Worm (Caenorhabditis elegans) whole organism, L3 larva: ENCODE data around the gene Y41C4A.9.

Source experiments
- ZK546.5 ChIP-seq: sonication (generic microtip); optimal IDR thresholded peaks from 2 replicates; lab custom pipeline; 2017; ENCODE audit warnings: missing biosample characterization, missing genetic modification characterization
- ama-1 ChIP-seq: fragments of 150-350 bp; optimal IDR thresholded peaks from 2 replicates; lab custom pipeline; 2018
- ceh-28 ChIP-seq: fragments of 150-350 bp; optimal IDR thresholded peaks from 2 replicates; lab custom pipeline; 2014; ENCODE audit warnings: missing biosample characterization, missing genetic modification reagents, missing genetic modification characterization
- ceh-82 ChIP-seq: fragments of 150-350 bp; optimal IDR thresholded peaks from 2 replicates; lab custom pipeline; 2014; ENCODE audit warnings: missing biosample characterization, missing genetic modification characterization
- elt-2 ChIP-seq: sonication (generic microtip); optimal IDR thresholded peaks from 2 replicates; lab custom pipeline; 2016; ENCODE audit warnings: missing genetic modification reagents, mild to moderate bottlenecking, missing genetic modification characterization, missing compliant biosample characterization
- elt-3 ChIP-seq, 3 experiments: fragments of 150-350 bp in 1 of 3; sonication (generic microtip) in 2 of 3; optimal IDR thresholded peaks; 2 replicates in 2 of 3; 4 replicates in 1 of 3; lab custom pipeline; 2014 to 2017; ENCODE audit warnings: missing biosample characterization in 3 of 3, missing genetic modification characterization in 3 of 3
- eor-1 ChIP-seq, 2 experiments: fragments of 150-350 bp; optimal IDR thresholded peaks; 2 replicates each; lab custom pipeline; 2014 to 2018; ENCODE audit warnings: missing biosample characterization in 2 of 2, missing genetic modification characterization in 2 of 2
- fkh-10 ChIP-seq: sonication (generic microtip); optimal IDR thresholded peaks from 2 replicates; lab custom pipeline; 2017; ENCODE audit warnings: missing biosample characterization, missing genetic modification reagents, missing genetic modification characterization
- fkh-2 ChIP-seq: fragments of 150-350 bp; optimal IDR thresholded peaks from 2 replicates; lab custom pipeline; 2014; ENCODE audit warnings: missing biosample characterization, missing genetic modification reagents, missing genetic modification characterization
- fos-1 ChIP-seq: fragments of 150-350 bp; optimal IDR thresholded peaks from 2 replicates; lab custom pipeline; 2014; ENCODE audit warnings: missing biosample characterization, missing genetic modification characterization
- jun-1 ChIP-seq: fragments of 150-350 bp; optimal IDR thresholded peaks from 2 replicates; lab custom pipeline; 2014; ENCODE audit warnings: missing biosample characterization, missing genetic modification reagents, missing genetic modification characterization
- lin-15B ChIP-seq: fragments of 150-350 bp; optimal IDR thresholded peaks from 2 replicates; lab custom pipeline; 2014; ENCODE audit warnings: missing biosample characterization, missing genetic modification characterization
- lin-39 ChIP-seq: fragments of 150-350 bp; optimal IDR thresholded peaks from 2 replicates; lab custom pipeline; 2018; ENCODE audit warnings: missing biosample characterization, missing genetic modification reagents, missing genetic modification characterization
- mdl-1 ChIP-seq: fragments of 150-350 bp; optimal IDR thresholded peaks from 2 replicates; lab custom pipeline; 2014; ENCODE audit warnings: missing biosample characterization, missing genetic modification characterization
- nfya-1 ChIP-seq: sonication (generic microtip); optimal IDR thresholded peaks from 2 replicates; lab custom pipeline; 2017; ENCODE audit warnings: missing genetic modification characterization, mild to moderate bottlenecking, missing compliant biosample characterization, antibody characterized with exemption, moderate library complexity; ENCODE audit not compliant: insufficient read depth
- nhr-11 ChIP-seq: fragments of 150-350 bp; optimal IDR thresholded peaks from 2 replicates; lab custom pipeline; 2014; ENCODE audit warnings: missing biosample characterization, missing genetic modification characterization
- nhr-23 ChIP-seq: fragments of 150-350 bp; optimal IDR thresholded peaks from 2 replicates; lab custom pipeline; 2014; ENCODE audit warnings: missing biosample characterization, missing genetic modification reagents, missing genetic modification characterization
- nhr-237 ChIP-seq: fragments of 150-350 bp; optimal IDR thresholded peaks from 2 replicates; lab custom pipeline; 2014; ENCODE audit warnings: missing biosample characterization, missing genetic modification characterization
- nhr-25 ChIP-seq: sonication (generic microtip); optimal IDR thresholded peaks from 2 replicates; lab custom pipeline; 2017; ENCODE audit warnings: missing biosample characterization, missing genetic modification characterization
- nhr-28 ChIP-seq: fragments of 150-350 bp; optimal IDR thresholded peaks from 2 replicates; lab custom pipeline; 2014; ENCODE audit warnings: missing biosample characterization, missing genetic modification characterization
- nhr-43 ChIP-seq: sonication (generic microtip); optimal IDR thresholded peaks from 2 replicates; lab custom pipeline; 2016; ENCODE audit warnings: mild to moderate bottlenecking, missing genetic modification characterization, missing compliant biosample characterization; ENCODE audit not compliant: poor library complexity, severe bottlenecking
- nhr-67 ChIP-seq: fragments of 150-350 bp; optimal IDR thresholded peaks from 2 replicates; lab custom pipeline; 2014; ENCODE audit warnings: missing biosample characterization, missing genetic modification characterization
- nhr-76 ChIP-seq: fragments of 150-350 bp; sonication (generic microtip); optimal IDR thresholded peaks from 5 replicates; lab custom pipeline; 2014; ENCODE audit warnings: missing biosample characterization, missing genetic modification characterization
- nhr-77 ChIP-seq: fragments of 150-350 bp; optimal IDR thresholded peaks from 2 replicates; lab custom pipeline; 2014; ENCODE audit warnings: missing biosample characterization, missing genetic modification characterization
- pha-4 ChIP-seq: fragments of 150-350 bp; optimal IDR thresholded peaks from 2 replicates; lab custom pipeline; 2014; ENCODE audit warnings: missing biosample characterization, missing genetic modification reagents, missing genetic modification characterization
- pqm-1 ChIP-seq: fragments of 150-350 bp; optimal IDR thresholded peaks from 2 replicates; lab custom pipeline; 2017; ENCODE audit warnings: missing biosample characterization, missing genetic modification characterization, inconsistent platforms
- sea-2 ChIP-seq: fragments of 150-350 bp; sonication (generic microtip); optimal IDR thresholded peaks from 4 replicates; lab custom pipeline; 2014; ENCODE audit warnings: missing biosample characterization, missing genetic modification reagents, missing genetic modification characterization
- skn-1 ChIP-seq: fragments of 150-350 bp; optimal IDR thresholded peaks from 2 replicates; lab custom pipeline; 2014; ENCODE audit warnings: missing biosample characterization, missing genetic modification characterization
- snpc-4 ChIP-seq: fragments of 150-350 bp; optimal IDR thresholded peaks from 2 replicates; lab custom pipeline; 2014; ENCODE audit warnings: missing biosample characterization, missing genetic modification characterization
- tbx-2 ChIP-seq: sonication (generic microtip); optimal IDR thresholded peaks from 2 replicates; lab custom pipeline; 2016; ENCODE audit warnings: mild to moderate bottlenecking, missing genetic modification characterization, missing compliant biosample characterization
- unc-39 ChIP-seq: sonication (generic microtip); optimal IDR thresholded peaks from 4 replicates; lab custom pipeline; 2017; ENCODE audit warnings: missing biosample characterization, missing genetic modification characterization
- unc-62 ChIP-seq: fragments of 150-350 bp; sonication (generic microtip); optimal IDR thresholded peaks from 4 replicates; lab custom pipeline; 2014; ENCODE audit warnings: missing biosample characterization, missing genetic modification reagents, missing genetic modification characterization
- ztf-4 ChIP-seq: fragments of 150-350 bp; optimal IDR thresholded peaks from 2 replicates; lab custom pipeline; 2014; ENCODE audit warnings: missing biosample characterization, missing genetic modification characterization

Gene Y41C4A.9

DNA sequence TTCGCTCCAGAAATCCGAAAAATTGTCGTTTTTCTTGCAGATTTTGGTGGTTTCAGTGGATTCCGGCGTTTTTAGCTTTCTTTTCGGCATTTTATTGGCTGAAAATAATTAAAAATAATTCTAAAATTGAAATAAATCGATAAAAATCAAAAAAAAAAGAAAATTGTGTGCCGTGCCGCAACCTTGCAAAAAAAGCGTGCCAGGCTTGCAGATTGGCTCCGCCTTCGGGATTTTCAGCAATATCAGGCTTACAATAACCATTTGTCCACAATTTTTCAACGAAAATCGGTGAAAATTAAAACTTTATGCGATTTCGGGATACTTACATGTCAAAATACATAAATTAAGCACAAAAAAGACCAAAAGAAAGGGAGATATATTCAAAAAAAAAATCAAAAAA lies at the start of gene Y41C4A.9:
Gene Y41C4A.9 (minus strand): TSS at position 98 of the 400 bp plus-strand sequence.
- TF ChIP-seq nhr-67 (tag; lab: Kevin White, UChicago) (no peak), ama-1 (lab: Kevin White, UChicago) (no peak), nhr-28 (tag; lab: Kevin White, UChicago) (no peak)

ce11 chrIII:11760634-11761033 lies 42.2 kb upstream of the Y41C4A.9 start:
- TF ChIP-seq mdl-1 (tag; lab: Kevin White, UChicago) (no peak), nhr-77 (tag; lab: Kevin White, UChicago) (no peak), ztf-4 (tag; lab: Kevin White, UChicago) (no peak), eor-1 (tag; optimal IDR thresholded peaks at IDR 0.05; lab: Kevin White, UChicago) (no peak), jun-1 (tag; lab: Kevin White, UChicago) (no peak), elt-3 (tag; optimal IDR thresholded peaks at IDR 0.05; lab: Kevin White, UChicago) (no peak), nhr-23 (tag; lab: Kevin White, UChicago) (no peak), fos-1 (tag; lab: Kevin White, UChicago) (no peak), lin-15B (tag; lab: Kevin White, UChicago) (no peak), ceh-82 (tag; lab: Kevin White, UChicago) (no peak), snpc-4 (tag; lab: Kevin White, UChicago) (no peak)

DNA sequence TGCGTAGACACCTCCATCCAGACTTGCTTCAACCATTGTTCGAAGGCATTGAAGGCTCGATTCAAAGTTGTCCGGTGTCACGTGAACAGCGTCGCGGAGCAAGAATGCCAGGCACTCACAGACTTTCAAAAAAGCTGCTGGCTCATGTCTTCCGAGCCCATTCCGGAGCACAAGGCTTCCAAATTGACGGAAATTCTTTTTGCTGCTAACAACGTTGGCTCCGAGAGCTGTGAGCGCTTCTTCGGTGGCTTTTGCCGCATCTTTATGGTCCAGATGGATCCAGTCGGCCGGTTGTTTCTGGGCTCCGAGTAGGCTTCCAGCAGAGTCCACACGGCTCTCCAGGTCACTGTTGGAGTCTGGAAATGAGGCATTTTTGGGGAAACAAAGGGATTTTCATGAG lies 39.4 kb upstream of the Y41C4A.9 start:
- no peak for TF ChIP-seq ZK546.5 (tag; lab: Kevin White, UChicago)
- no peak for TF ChIP-seq ceh-28 (tag; lab: Kevin White, UChicago)
- no peak for TF ChIP-seq fos-1 (tag; lab: Kevin White, UChicago)
- no peak for TF ChIP-seq fkh-10 (GFP tag; lab: Kevin White, UChicago)
- TF ChIP-seq nhr-11 (tag; lab: Kevin White, UChicago): no peak
- TF ChIP-seq nhr-43 (tag; lab: Kevin White, UChicago): no peak
- no peak for TF ChIP-seq ama-1 (lab: Kevin White, UChicago)
- no peak for TF ChIP-seq pqm-1 (tag; lab: Kevin White, UChicago)
- TF ChIP-seq nfya-1 (tag; lab: Kevin White, UChicago): no peak
- TF ChIP-seq nhr-25 (tag; lab: Kevin White, UChicago): no peak
- TF ChIP-seq sea-2: no peak
- TF ChIP-seq nhr-23 (tag; lab: Kevin White, UChicago): no peak
- TF ChIP-seq lin-39 (tag; lab: Kevin White, UChicago): no peak
- TF ChIP-seq unc-39: no peak
- TF ChIP-seq nhr-237 (tag; lab: Kevin White, UChicago): no peak
- TF ChIP-seq lin-15B (tag; lab: Kevin White, UChicago): no peak
- TF ChIP-seq mdl-1 (tag; lab: Kevin White, UChicago): no peak
- no peak for TF ChIP-seq nhr-28 (tag; lab: Kevin White, UChicago)
- TF ChIP-seq snpc-4 (tag; lab: Kevin White, UChicago): no peak

- TF ChIP-seq unc-62: no peak
- TF ChIP-seq skn-1 (tag; lab: Kevin White, UChicago): no peak
- TF ChIP-seq tbx-2 (tag; lab: Kevin White, UChicago): no peak
- no peak for TF ChIP-seq nhr-11 (tag; lab: Kevin White, UChicago)
- no peak for TF ChIP-seq ceh-82 (tag; lab: Kevin White, UChicago)
- no peak for TF ChIP-seq nhr-76 (tag; lab: Kevin White, UChicago)
- TF ChIP-seq pha-4 (tag; lab: Kevin White, UChicago): no peak
- TF ChIP-seq nhr-43 (tag; lab: Kevin White, UChicago): no peak
- no peak for TF ChIP-seq fkh-2 (tag; lab: Kevin White, UChicago)
- TF ChIP-seq ceh-28 (tag; lab: Kevin White, UChicago): no peak
- TF ChIP-seq elt-3 (tag; optimal IDR thresholded peaks at IDR 0.05; lab: Kevin White, UChicago): no peak
- no peak for TF ChIP-seq elt-2
Measured at ce11 chrIII:11750817-11751216, 32.4 kb upstream of the Y41C4A.9 start.

DNA sequence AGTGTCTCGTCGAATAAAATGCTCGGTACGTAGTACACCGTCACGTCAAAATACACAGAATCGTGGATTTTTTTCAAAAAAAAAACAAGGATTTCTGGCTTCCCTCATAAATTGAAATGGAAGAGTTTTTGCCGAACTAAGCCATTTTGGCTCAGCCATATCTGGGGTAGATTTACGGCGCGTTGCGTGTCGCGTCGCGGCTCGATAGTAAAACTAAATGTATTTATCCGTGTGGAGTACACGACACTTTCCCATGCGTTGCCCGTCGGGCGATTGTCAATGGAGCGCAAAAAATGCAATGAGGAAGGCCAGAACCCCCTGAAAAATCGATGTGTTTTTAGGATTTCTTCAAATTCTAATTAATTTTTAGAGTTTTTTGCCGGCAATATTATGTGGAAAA lies 31.8 kb upstream of the Y41C4A.9 start:
- TF ChIP-seq eor-1 (tag; optimal IDR thresholded peaks at IDR 0.05; lab: Kevin White, UChicago): no peak
